Worm (Caenorhabditis elegans) whole organism, L4 larva: ENCODE results near the gene str-231.

ENCODE experiments used
- R02D3.7 ChIP-seq: fragments of 150-350 bp; sonication (generic microtip); optimal IDR thresholded peaks from 3 replicates; lab custom pipeline; 2014; ENCODE audit warnings: missing biosample characterization, missing genetic modification characterization
- T26A8.4 ChIP-seq: fragments of 200-800 bp; sonication (Bioruptor generic); IDR thresholded peaks from 2 replicates; pipeline ENCODE4 v1.3.6; 2022; ENCODE audit warnings: missing genetic modification characterization, missing compliant biosample characterization
- attf-4 ChIP-seq: sonication (generic microtip); optimal IDR thresholded peaks from 3 replicates; lab custom pipeline; 2017; ENCODE audit warnings: missing biosample characterization, missing genetic modification characterization
- ceh-32 ChIP-seq: sonication (generic microtip); optimal IDR thresholded peaks from 2 replicates; lab custom pipeline; 2016; ENCODE audit warnings: mild to moderate bottlenecking, missing genetic modification characterization, missing compliant biosample characterization; ENCODE audit not compliant: poor library complexity
- ceh-44 ChIP-seq: fragments of 200-800 bp; sonication (Bioruptor generic); IDR thresholded peaks from 2 replicates; pipeline ENCODE4 v1.3.6; 2022; ENCODE audit warnings: missing genetic modification reagents, missing genetic modification characterization, missing compliant biosample characterization
- fos-1 ChIP-seq: fragments of 150-350 bp; optimal IDR thresholded peaks from 2 replicates; lab custom pipeline; 2014; ENCODE audit warnings: missing biosample characterization, missing genetic modification characterization
- lin-15B ChIP-seq: fragments of 150-350 bp; sonication (generic microtip); optimal IDR thresholded peaks from 3 replicates; lab custom pipeline; 2014; ENCODE audit warnings: missing biosample characterization, missing genetic modification characterization
- nhr-77 ChIP-seq: fragments of 150-350 bp; optimal IDR thresholded peaks from 2 replicates; lab custom pipeline; 2014; ENCODE audit warnings: missing biosample characterization, missing genetic modification characterization
- pqm-1 ChIP-seq: sonication (generic microtip); optimal IDR thresholded peaks from 2 replicates; lab custom pipeline; 2017; ENCODE audit warnings: missing biosample characterization, missing genetic modification characterization
- unc-39 ChIP-seq: sonication (generic microtip); optimal IDR thresholded peaks from 2 replicates; lab custom pipeline; 2017; ENCODE audit warnings: missing biosample characterization, missing genetic modification characterization
- unc-62 ChIP-seq, 3 experiments: fragments of 150-350 bp in 1 of 3; sonication (generic microtip); optimal IDR thresholded peaks in 2 of 3; peaks in 1 of 3; 1 replicate in 1 of 3; 2 replicates in 2 of 3; lab custom pipeline; 2014 to 2017; ENCODE audit warnings: missing biosample characterization in 3 of 3, missing genetic modification characterization in 3 of 3, missing genetic modification reagents in 3 of 3, missing genotype in 1 of 3

- no peak for TF ChIP-seq unc-62 (GFP tag; optimal IDR thresholded peaks at IDR 0.05 in 1 of 2; lab: Kevin White, UChicago)
- TF ChIP-seq unc-62 (tag; optimal IDR thresholded peaks at IDR 0.05; lab: Kevin White, UChicago), result no peak
- no peak for TF ChIP-seq lin-15B (tag; lab: Kevin White, UChicago)
- TF ChIP-seq unc-39 (tag; lab: Kevin White, UChicago), result no peak
- no peak for TF ChIP-seq ceh-32 (tag; lab: Kevin White, UChicago)
- TF ChIP-seq nhr-77 (tag; lab: Kevin White, UChicago), result no peak
- no peak for TF ChIP-seq pqm-1
- no peak for TF ChIP-seq attf-4
- TF ChIP-seq fos-1 (tag; lab: Kevin White, UChicago), result no peak
- no peak for TF ChIP-seq ceh-44
- TF ChIP-seq R02D3.7 (tag; lab: Kevin White, UChicago), result no peak
- no peak for TF ChIP-seq T26A8.4 (GFP tag; lab: Robert Waterston, UW)
Observed at ce11 chrV:16031571-16031970, 24.2 kb upstream of the str-231 start, which contains the start of gene T10C6.7.
